Worm (Caenorhabditis elegans) whole organism, L2 larva: ENCODE measurements around the gene T14E8.2.

Experiments
- C34F6.9 ChIP-seq: fragments of 150-350 bp; optimal IDR thresholded peaks from 2 replicates; lab custom pipeline; 2014; ENCODE audit warnings: missing biosample characterization, missing genetic modification characterization
- R02D3.7 ChIP-seq: fragments of 150-350 bp; optimal IDR thresholded peaks from 2 replicates; lab custom pipeline; 2014; ENCODE audit warnings: missing biosample characterization, missing genetic modification characterization
- Y55F3AM.14 ChIP-seq: fragments of 200-800 bp; sonication (Bioruptor generic); optimal IDR thresholded peaks from 2 replicates; lab custom pipeline; 2018; ENCODE audit warnings: mild to moderate bottlenecking, missing genetic modification characterization, missing compliant biosample characterization
- alr-1 ChIP-seq: fragments of 150-350 bp; optimal IDR thresholded peaks from 2 replicates; lab custom pipeline; 2014; ENCODE audit warnings: missing biosample characterization, missing genetic modification characterization
- blmp-1 ChIP-seq: sonication (generic microtip); optimal IDR thresholded peaks from 2 replicates; lab custom pipeline; 2017; ENCODE audit warnings: missing genetic modification characterization, mild to moderate bottlenecking, missing compliant biosample characterization, antibody characterized with exemption, moderate library complexity; ENCODE audit not compliant: insufficient read depth
- ceh-16 ChIP-seq: fragments of 150-350 bp; optimal IDR thresholded peaks from 2 replicates; lab custom pipeline; 2014; ENCODE audit warnings: missing biosample characterization, missing genetic modification characterization
- egl-27 ChIP-seq: sonication (generic microtip); optimal IDR thresholded peaks from 3 replicates; lab custom pipeline; 2017; ENCODE audit warnings: missing biosample characterization, missing genetic modification reagents, missing genetic modification characterization
- elt-3 ChIP-seq: sonication (generic microtip); optimal IDR thresholded peaks from 2 replicates; lab custom pipeline; 2017; ENCODE audit warnings: missing biosample characterization, missing genetic modification characterization
- fos-1 ChIP-seq: fragments of 150-350 bp; optimal IDR thresholded peaks from 2 replicates; lab custom pipeline; 2014; ENCODE audit warnings: missing biosample characterization, missing genetic modification characterization
- lin-11 ChIP-seq: fragments of 150-350 bp; sonication (generic microtip); optimal IDR thresholded peaks from 2 replicates; lab custom pipeline; 2014; ENCODE audit warnings: missing biosample characterization, missing genetic modification characterization, inconsistent platforms, mixed read lengths
- lin-39 ChIP-seq: fragments of 150-350 bp; optimal IDR thresholded peaks from 2 replicates; lab custom pipeline; 2014; ENCODE audit warnings: missing biosample characterization, missing genetic modification reagents, missing genetic modification characterization
- lsy-2 ChIP-seq, 2 experiments: fragments of 150-350 bp in 1 of 2; sonication (generic microtip) in 1 of 2; optimal IDR thresholded peaks; 2 replicates each; lab custom pipeline; 2014 to 2017; ENCODE audit warnings: missing biosample characterization in 2 of 2, missing genetic modification characterization in 2 of 2
- mab-5 ChIP-seq: fragments of 150-350 bp; optimal IDR thresholded peaks from 2 replicates; lab custom pipeline; 2014; ENCODE audit warnings: missing biosample characterization, missing genetic modification characterization
- mdl-1 ChIP-seq, 2 experiments: fragments of 150-350 bp in 1 of 2; sonication (generic microtip) in 1 of 2; optimal IDR thresholded peaks; 2 replicates each; lab custom pipeline; 2017; ENCODE audit warnings: missing biosample characterization in 2 of 2, missing genetic modification characterization in 2 of 2
- nhr-10 ChIP-seq: sonication (generic microtip); optimal IDR thresholded peaks from 2 replicates; lab custom pipeline; 2017; ENCODE audit warnings: missing biosample characterization, missing genetic modification characterization
- nhr-11 ChIP-seq: fragments of 150-350 bp; optimal IDR thresholded peaks from 2 replicates; lab custom pipeline; 2014; ENCODE audit warnings: missing biosample characterization, missing genetic modification characterization
- nhr-129 ChIP-seq: fragments of 150-350 bp; optimal IDR thresholded peaks from 2 replicates; lab custom pipeline; 2014; ENCODE audit warnings: missing biosample characterization, missing genetic modification characterization
- nhr-21 ChIP-seq: fragments of 150-350 bp; optimal IDR thresholded peaks from 2 replicates; lab custom pipeline; 2014; ENCODE audit warnings: missing biosample characterization, missing genetic modification characterization
- nhr-23 ChIP-seq: fragments of 150-350 bp; optimal IDR thresholded peaks from 2 replicates; lab custom pipeline; 2014; ENCODE audit warnings: missing biosample characterization, missing genetic modification reagents, missing genetic modification characterization
- nhr-237 ChIP-seq: fragments of 150-350 bp; optimal IDR thresholded peaks from 2 replicates; lab custom pipeline; 2014; ENCODE audit warnings: missing biosample characterization, missing genetic modification characterization
- nhr-25 ChIP-seq: fragments of 150-350 bp; sonication (generic microtip); optimal IDR thresholded peaks from 3 replicates; lab custom pipeline; 2014; ENCODE audit warnings: missing biosample characterization, missing genetic modification characterization
- nhr-6 ChIP-seq: fragments of 150-350 bp; optimal IDR thresholded peaks from 2 replicates; lab custom pipeline; 2014; ENCODE audit warnings: missing biosample characterization, missing genetic modification characterization
- nhr-77 ChIP-seq: fragments of 150-350 bp; optimal IDR thresholded peaks from 2 replicates; lab custom pipeline; 2014; ENCODE audit warnings: missing biosample characterization, missing genetic modification characterization
- peb-1 ChIP-seq: fragments of 150-350 bp; optimal IDR thresholded peaks from 2 replicates; lab custom pipeline; 2014; ENCODE audit warnings: missing biosample characterization, missing genetic modification characterization
- skn-1 ChIP-seq: sonication (generic microtip); optimal IDR thresholded peaks from 2 replicates; lab custom pipeline; 2017; ENCODE audit warnings: missing biosample characterization, missing genetic modification characterization
- sma-3 ChIP-seq: sonication (generic microtip); optimal IDR thresholded peaks from 2 replicates; lab custom pipeline; 2016; ENCODE audit warnings: missing genetic modification reagents, missing genetic modification characterization, missing compliant biosample characterization
- sma-9 ChIP-seq, 2 experiments: fragments of 150-350 bp in 1 of 2; sonication (generic microtip) in 1 of 2; optimal IDR thresholded peaks; 2 replicates each; lab custom pipeline; 2014 to 2016; ENCODE audit warnings: missing genetic modification characterization in 2 of 2, mild to moderate bottlenecking in 1 of 2, missing biosample characterization in 1 of 2, missing compliant biosample characterization in 1 of 2, missing genetic modification reagents in 1 of 2, moderate library complexity in 1 of 2
- snpc-4 ChIP-seq: fragments of 150-350 bp; optimal IDR thresholded peaks from 2 replicates; lab custom pipeline; 2014; ENCODE audit warnings: missing biosample characterization, missing genetic modification characterization
- unc-39 ChIP-seq: fragments of 150-350 bp; optimal IDR thresholded peaks from 2 replicates; lab custom pipeline; 2014; ENCODE audit warnings: missing biosample characterization, missing genetic modification characterization
- unc-55 ChIP-seq: fragments of 150-350 bp; sonication (generic microtip); optimal IDR thresholded peaks from 3 replicates; lab custom pipeline; 2014; ENCODE audit warnings: missing biosample characterization, missing genetic modification reagents, missing genetic modification characterization
- zag-1 ChIP-seq: fragments of 150-350 bp; optimal IDR thresholded peaks from 2 replicates; lab custom pipeline; 2014; ENCODE audit warnings: missing biosample characterization, missing genetic modification characterization
- ztf-1 ChIP-seq: fragments of 200-800 bp; sonication (Bioruptor generic); conservative IDR thresholded peaks from 2 replicates; pipeline ENCODE4 v1.3.6; 2022; ENCODE audit warnings: missing genetic modification characterization, missing compliant biosample characterization
- ztf-11 ChIP-seq: sonication (generic microtip); optimal IDR thresholded peaks from 2 replicates; lab custom pipeline; 2017; ENCODE audit warnings: missing biosample characterization, missing genetic modification characterization

T14E8.2 gene

ce11 chrX:6560495-6560894 lies 17.7 kb downstream of the T14E8.2 start:
- no peak for TF ChIP-seq peb-1 (tag; lab: Kevin White, UChicago)
- no peak for TF ChIP-seq elt-3
- TF ChIP-seq nhr-10 (tag; lab: Kevin White, UChicago): no peak
- TF ChIP-seq unc-55: no peak
- no peak for TF ChIP-seq nhr-77 (tag; lab: Kevin White, UChicago)
- TF ChIP-seq nhr-11 (tag; lab: Kevin White, UChicago): no peak
- no peak for TF ChIP-seq C34F6.9 (tag; lab: Kevin White, UChicago)
- TF ChIP-seq zag-1 (tag; lab: Kevin White, UChicago): no peak
- no peak for TF ChIP-seq egl-27

ce11 chrX:6562378-6562856 lies 19.6 kb downstream of the T14E8.2 start, which contains the start of gene aaim-1:
Gene aaim-1 (minus strand): TSS chrX:6562428.
- no peak for TF ChIP-seq nhr-77 (tag; lab: Kevin White, UChicago)
- no peak for TF ChIP-seq unc-39 (tag; lab: Kevin White, UChicago)
- no peak for TF ChIP-seq lsy-2 (tag; optimal IDR thresholded peaks at IDR 0.05; lab: Kevin White, UChicago)
- no peak for TF ChIP-seq alr-1 (tag; lab: Kevin White, UChicago)
- no peak for TF ChIP-seq ztf-11 (tag; lab: Kevin White, UChicago)
- no peak for TF ChIP-seq lin-11 (tag; lab: Kevin White, UChicago)
- TF ChIP-seq ceh-16 (tag; lab: Kevin White, UChicago): no peak
- TF ChIP-seq C34F6.9 (tag; lab: Kevin White, UChicago): no peak
- TF ChIP-seq blmp-1 (tag; lab: Kevin White, UChicago): no peak
- no peak for TF ChIP-seq snpc-4 (tag; lab: Kevin White, UChicago)

- TF ChIP-seq nhr-21: no peak
- no peak for TF ChIP-seq lin-11 (tag; lab: Kevin White, UChicago)
- TF ChIP-seq nhr-6 (tag; lab: Kevin White, UChicago): no peak
- TF ChIP-seq fos-1: no peak
- no peak for TF ChIP-seq blmp-1 (tag; lab: Kevin White, UChicago)
- no peak for TF ChIP-seq alr-1 (tag; lab: Kevin White, UChicago)
- TF ChIP-seq skn-1 (tag; lab: Kevin White, UChicago): no peak
- TF ChIP-seq zag-1 (tag; lab: Kevin White, UChicago): no peak
- TF ChIP-seq ztf-11 (tag; lab: Kevin White, UChicago): no peak
- no peak for TF ChIP-seq ztf-1
- no peak for TF ChIP-seq nhr-237 (tag; lab: Kevin White, UChicago)
- no peak for TF ChIP-seq unc-39 (tag; lab: Kevin White, UChicago)
- TF ChIP-seq nhr-10 (tag; lab: Kevin White, UChicago): no peak
- no peak for TF ChIP-seq R02D3.7 (tag; lab: Kevin White, UChicago)
- no peak for TF ChIP-seq nhr-25 (tag; lab: Kevin White, UChicago)
- TF ChIP-seq Y55F3AM.14 (GFP tag; lab: Kevin White, UChicago): no peak
- no peak for TF ChIP-seq lin-39 (tag; lab: Kevin White, UChicago)
- no peak for TF ChIP-seq nhr-129 (tag; lab: Kevin White, UChicago)
- TF ChIP-seq mab-5: no peak
These were observed 26.8 kb downstream of the T14E8.2 start, which contains the start of gene dop-3 for ce11 chrX:6569624-6570023. Gene dop-3 (minus strand): TSS chrX:6569724.

ce11 chrX:6572987-6573386 lies 30.2 kb downstream of the T14E8.2 start:
- no peak for TF ChIP-seq nhr-23 (tag; lab: Kevin White, UChicago)
- TF ChIP-seq unc-39 (tag; lab: Kevin White, UChicago): no peak
- no peak for TF ChIP-seq lin-11 (tag; lab: Kevin White, UChicago)

ce11 chrX:6575992-6576391 lies 33.2 kb downstream of the T14E8.2 start:
- TF ChIP-seq lin-11 (tag; lab: Kevin White, UChicago): no peak
- TF ChIP-seq mdl-1 (tag; optimal IDR thresholded peaks at IDR 0.05; lab: Kevin White, UChicago): no peak
- TF ChIP-seq sma-9 (GFP tag; optimal IDR thresholded peaks at IDR 0.05; lab: Kevin White, UChicago): no peak
- no peak for TF ChIP-seq sma-9 (tag; optimal IDR thresholded peaks at IDR 0.05; lab: Kevin White, UChicago)
- TF ChIP-seq nhr-129 (tag; lab: Kevin White, UChicago): no peak
- no peak for TF ChIP-seq nhr-237 (tag; lab: Kevin White, UChicago)
- no peak for TF ChIP-seq sma-3 (GFP tag; lab: Kevin White, UChicago)
- no peak for TF ChIP-seq nhr-11 (tag; lab: Kevin White, UChicago)
